Worm (Caenorhabditis elegans): ENCODE data around the gene clec-149.

ce11 chrIII:868866-869265 is 45.8 kb downstream of the clec-149 start:
- TF ChIP-seq pax-1 (tag; optimal IDR thresholded peaks at IDR 0.05) (no peak), ztf-16 (tag; optimal IDR thresholded peaks at IDR 0.05) (no peak), hlh-15 (tag; optimal IDR thresholded peaks at IDR 0.05) (no peak), tbx-2 (tag; optimal IDR thresholded peaks at IDR 0.05) (no peak), ref-2 (tag; optimal IDR thresholded peaks at IDR 0.05) (no peak), pha-4 (tag; optimal IDR thresholded peaks at IDR 0.05) (no peak), npax-4 (tag; optimal IDR thresholded peaks at IDR 0.05) (no peak), ceh-30 (tag; optimal IDR thresholded peaks at IDR 0.05) (no peak)

Data from whole organism, late embryonic.